Fruit fly (Drosophila melanogaster) S2 (cell line): ENCODE measurements around the gene CG42673.

ENCODE experiments used
- CG8478 ChIP-seq: fragments of >200 bp; optimal IDR thresholded peaks from 2 replicates; lab custom pipeline; 2018
- CTCF ChIP-seq, 2 experiments: fragments of >200 bp; optimal IDR thresholded peaks; 2 replicates each; lab custom pipeline; 2018

Gene CG42673

DNA sequence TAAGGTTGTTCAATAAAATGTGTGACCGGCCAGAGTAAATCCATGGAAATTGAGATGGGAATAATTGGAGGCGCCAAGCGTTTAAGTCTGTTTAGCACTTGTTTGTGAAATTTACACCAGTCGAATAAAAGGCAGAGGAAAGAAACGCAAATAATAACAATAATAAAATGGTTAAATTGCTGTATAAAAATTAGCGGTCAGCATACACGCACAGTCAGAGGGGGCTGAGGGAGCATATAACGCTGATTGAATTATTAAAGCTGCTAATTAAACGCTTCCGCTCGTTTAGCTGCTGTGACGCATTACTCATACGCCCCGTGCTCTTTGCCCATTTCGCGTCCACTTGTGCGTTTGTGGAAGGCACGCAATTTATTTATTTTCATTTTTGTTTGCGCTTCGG, 20.7 kb downstream of the CG42673 start:
- TF ChIP-seq CG8478 (no peak), CTCF (optimal IDR thresholded peaks at IDR 0.05; lab: Kevin White, UChicago) (no peak)

DNA sequence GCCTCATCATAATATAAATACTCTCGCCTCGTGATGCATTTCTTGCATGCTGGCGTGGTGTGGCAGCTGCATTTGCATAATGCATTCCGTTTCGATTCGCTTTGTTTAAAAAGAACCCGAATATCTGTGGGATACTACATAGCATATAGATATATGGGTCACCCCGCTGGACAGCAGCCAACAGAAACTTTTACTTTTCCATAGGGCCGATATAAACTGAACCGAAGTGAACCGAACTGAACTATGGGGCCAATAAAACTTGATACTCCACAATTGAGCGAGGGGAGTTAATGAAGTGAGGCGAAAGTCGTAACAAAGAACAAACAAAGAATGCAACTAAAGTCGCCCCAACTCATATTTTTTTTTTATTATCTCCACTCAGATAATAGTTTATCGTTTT, 22.2 kb downstream of the CG42673 start:
- TF ChIP-seq CTCF (optimal IDR thresholded peaks at IDR 0.05; lab: Kevin White, UChicago) = no peak
- TF ChIP-seq CG8478 = no peak

DNA sequence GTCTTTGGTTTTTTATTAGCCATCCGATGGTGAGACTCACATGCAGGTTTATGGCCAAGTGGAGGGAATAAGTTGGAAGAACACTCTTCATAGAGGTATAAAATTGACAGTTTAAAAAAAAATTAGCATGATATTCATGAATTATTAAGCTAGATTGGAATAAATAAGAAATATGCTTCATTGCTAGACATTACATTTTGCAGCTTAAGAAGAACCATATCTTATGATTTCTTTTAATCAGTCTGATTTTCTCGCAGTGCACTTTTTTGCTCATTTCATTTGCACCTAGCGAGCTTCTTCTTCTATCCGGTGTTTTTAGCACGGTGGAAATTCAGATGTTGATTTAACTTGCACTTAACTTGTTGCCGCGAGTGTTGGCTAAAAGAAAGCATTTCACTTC, 22.8 kb downstream of the CG42673 start:
- TF ChIP-seq CTCF (optimal IDR thresholded peaks at IDR 0.05; lab: Kevin White, UChicago) (no peak), CG8478 (no peak)

DNA sequence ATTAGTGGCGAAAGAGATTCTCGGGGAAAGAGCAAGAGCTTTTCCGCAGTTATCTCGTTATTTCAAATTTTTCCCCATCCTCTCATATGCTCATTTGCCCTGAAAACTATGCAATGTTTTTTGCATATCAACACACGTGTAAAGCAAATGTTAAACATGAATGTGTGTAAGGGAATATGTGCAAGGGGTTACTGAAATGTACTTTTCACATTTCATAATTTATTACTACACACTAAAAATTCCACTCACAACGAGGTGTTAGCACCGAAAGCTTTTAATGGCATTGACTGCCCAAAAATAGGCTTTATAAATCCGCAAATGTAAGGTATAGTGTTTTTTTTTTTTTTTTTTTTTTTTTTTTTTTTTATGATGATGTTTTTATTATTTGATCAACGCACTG, 24.6 kb downstream of the CG42673 start:
- no peak for TF ChIP-seq CG8478
- TF ChIP-seq CTCF (optimal IDR thresholded peaks at IDR 0.05; lab: Kevin White, UChicago) = no peak

DNA sequence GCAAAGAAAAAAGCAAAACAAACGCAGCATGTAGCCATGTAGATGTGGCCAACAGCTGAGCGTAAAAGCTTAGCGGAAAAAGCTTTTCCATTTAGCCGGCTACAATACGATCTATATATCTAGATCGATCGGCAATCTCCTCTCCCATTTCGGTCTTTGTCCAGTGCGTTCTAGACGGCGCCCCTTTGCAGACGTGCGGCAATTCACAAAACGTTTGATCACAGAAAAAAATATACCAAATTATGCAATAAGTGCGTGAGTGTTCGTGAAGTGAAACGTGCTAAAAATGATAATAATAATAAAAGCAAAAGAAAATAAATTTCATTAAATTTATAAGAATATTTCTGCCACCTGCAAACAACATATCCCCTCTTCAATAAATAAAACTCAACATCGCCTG, 36.4 kb downstream of the CG42673 start:
- no peak for TF ChIP-seq CTCF (optimal IDR thresholded peaks at IDR 0.05; lab: Kevin White, UChicago)
- TF ChIP-seq CG8478 = no peak

DNA sequence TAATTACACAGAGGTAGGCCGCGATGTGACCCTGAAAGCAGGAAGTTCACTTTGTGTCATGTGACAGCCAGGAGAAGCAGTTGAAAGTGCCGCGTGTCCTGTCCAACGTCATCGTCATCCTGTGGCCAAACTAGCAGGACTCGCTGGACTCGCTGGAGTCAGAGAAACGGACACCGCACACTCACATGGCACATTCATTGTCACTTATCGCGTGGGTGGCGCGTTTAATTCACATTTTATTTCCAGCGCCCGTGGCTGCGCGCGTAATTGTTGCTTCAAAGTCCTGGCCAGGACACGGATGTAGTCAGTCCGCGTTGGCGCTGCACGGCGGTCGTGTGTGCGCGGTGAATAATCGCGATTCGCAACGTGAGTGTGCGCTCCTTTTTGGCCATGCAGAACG, 50.4 kb downstream of the CG42673 start, which contains the start of gene Tmc:
Gene Tmc, plus strand, starts transcription at position 301 of the 400 bp plus-strand sequence.
- TF ChIP-seq CG8478 (no peak), CTCF (optimal IDR thresholded peaks at IDR 0.05; lab: Kevin White, UChicago) (no peak)

DNA sequence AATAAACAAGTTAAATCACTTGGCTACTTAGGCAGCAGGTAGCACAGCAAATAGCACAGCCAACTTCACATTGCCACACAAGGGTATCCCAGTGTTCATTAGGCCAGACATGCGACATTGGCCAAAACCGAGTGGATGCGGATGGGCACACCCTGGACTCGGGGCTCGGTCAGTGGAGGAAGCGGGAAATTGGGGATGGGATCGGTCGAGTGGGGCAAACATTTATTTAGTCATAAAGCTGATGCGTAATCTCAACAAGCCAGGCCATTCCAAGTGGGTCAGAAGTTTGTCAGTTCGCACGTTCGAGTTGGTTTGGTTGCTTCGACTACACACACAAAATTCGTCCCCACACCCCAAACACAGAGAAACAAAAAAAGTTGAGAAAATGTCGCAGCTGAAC, 51.7 kb downstream of the CG42673 start, which contains the start of gene CG3222:
Gene CG3222, plus strand, starts transcription at position 301 of the 400 bp plus-strand sequence.
- TF ChIP-seq CTCF (optimal IDR thresholded peaks at IDR 0.05; lab: Kevin White, UChicago) = no peak
- TF ChIP-seq CG8478 = no peak

DNA sequence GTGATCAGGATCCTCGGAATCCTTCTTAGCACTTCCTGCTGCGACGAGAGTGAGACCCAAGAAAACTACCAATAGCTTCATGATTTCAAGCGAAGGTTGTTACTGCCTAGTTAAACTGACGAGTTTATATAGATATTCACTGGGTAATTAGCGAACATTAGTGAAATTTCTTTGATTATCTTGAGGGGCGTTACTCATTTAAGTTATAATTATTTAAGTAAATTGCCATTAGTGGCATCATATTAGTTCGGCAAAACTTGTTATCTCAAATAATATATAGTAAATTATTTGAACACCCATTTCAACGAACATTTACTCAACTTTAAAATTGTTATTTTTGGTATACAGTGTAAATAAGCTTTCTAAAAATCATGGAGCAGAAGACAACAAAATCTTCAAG, 54.2 kb downstream of the CG42673 start, which contains the start of the genes CG3088 and CG3306:
Gene CG3088, minus strand, starts transcription at position 101 of the 400 bp plus-strand sequence.
Gene CG3306, plus strand, starts transcription at position 299 of the 400 bp plus-strand sequence.
- TF ChIP-seq CG8478 = no peak
- no peak for TF ChIP-seq CTCF (optimal IDR thresholded peaks at IDR 0.05; lab: Kevin White, UChicago)

DNA sequence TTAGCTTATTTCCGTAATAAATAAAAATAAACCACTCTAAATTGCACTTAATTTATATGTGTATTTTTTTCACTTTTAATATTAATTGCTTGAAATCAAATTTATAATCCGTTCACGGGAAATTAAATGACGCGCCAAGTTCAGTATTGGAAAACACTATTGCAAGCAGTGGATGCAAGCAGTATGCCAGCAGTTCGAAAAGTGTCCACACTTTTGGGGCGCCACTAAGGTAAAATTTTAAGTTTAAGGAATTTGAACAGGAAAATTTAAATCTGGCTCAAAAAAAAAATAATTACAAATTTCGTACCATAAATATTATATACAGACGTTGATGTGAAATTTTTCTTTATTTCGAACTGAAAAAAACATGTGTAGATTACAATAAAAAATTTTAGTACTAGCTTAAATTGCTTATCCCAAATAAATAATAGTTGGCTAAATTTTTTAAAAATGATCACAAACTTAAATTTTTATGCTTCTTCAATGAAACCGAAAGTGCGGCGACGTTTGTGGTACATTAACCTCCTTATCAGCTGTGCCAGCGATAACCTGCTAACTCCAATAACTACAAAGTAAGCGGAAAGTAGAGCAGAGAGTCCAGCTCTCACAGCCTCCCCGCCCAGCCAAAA, 67.1 kb downstream of the CG42673 start:
- TF ChIP-seq CTCF (optimal IDR thresholded peaks at IDR 0.05; lab: Kevin White, UChicago) (peak; percentile 82 to 96), CG8478 (no peak)

DNA sequence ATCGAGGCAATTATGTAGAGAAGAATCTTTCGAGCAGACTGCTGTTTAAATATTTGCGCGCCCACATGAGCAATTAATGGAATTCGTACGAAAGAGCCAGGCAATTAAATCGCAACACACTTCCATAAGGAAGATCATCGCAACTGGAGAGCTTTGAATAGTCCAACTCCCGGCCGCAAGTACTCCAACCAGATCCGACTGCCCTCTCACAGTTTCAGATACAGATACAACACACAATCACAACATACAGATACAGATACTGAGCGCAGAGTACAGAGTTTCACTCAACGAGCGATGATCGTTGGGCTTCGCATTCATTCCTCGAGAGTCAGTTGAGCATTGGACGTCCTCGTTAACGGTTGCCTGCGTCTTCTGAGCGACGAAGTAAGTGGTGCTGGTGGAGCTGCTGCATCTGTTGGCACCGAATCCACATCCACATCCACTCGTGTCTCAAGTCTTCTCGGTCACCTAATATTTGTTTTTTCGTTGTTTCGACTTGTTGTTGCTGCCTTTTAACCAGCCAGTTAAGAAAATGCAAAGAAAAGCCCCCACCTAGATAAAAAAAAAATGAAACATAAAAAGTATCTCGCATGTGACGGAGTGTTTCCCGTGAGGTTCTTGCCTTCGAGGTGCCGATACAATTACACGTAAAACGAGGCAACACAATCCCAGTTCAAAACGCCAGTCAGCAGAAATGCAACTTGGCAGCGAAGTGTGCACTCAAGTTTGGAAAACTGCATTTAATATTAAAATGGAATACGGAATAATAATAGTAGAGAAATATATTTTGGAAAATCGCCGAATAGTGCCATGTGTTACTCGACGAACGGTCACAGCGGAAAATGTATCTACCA, 67.8 kb downstream of the CG42673 start, which contains the start of gene LanB2:
Gene LanB2, plus strand, starts transcription at position 326 of the 854 bp plus-strand sequence.
- TF ChIP-seq CG8478 (no peak), CTCF (optimal IDR thresholded peaks at IDR 0.05; lab: Kevin White, UChicago) (peak in 1 of 2 experiments; percentile 14)

DNA sequence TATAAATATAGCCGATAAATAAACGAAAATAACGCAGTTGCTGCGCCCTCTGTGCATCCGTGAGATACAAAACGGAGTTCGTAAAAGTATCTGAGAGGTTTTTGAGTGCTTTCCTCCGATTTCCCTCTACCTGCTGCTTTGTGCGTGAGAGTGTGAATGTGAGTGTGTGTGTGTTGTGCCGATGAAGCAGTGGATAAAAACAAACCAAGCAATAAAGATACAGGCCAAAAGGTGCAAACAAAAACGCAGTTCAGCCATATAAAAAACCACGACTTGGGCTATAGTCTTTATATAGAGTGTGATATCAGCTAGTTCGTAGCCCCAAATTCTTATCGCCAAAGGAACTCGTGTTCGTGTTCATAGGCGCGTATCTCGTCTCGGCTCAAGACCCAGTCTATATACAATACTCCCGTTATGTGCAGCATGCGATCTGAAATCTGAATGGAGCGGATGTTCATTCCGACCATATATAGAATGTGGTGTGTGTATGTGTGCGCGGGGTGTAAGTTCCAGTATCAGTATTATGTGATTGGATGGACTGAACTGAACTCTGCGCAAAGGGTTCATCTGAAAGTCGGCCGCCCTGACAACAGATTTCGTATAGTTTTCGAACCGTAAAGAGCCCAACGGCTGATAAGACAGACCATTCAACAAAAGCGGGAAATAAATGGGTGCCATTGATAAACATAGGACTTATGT, 68.6 kb downstream of the CG42673 start:
- no peak for TF ChIP-seq CTCF (optimal IDR thresholded peaks at IDR 0.05; lab: Kevin White, UChicago)
- TF ChIP-seq CG8478 = no peak

DNA sequence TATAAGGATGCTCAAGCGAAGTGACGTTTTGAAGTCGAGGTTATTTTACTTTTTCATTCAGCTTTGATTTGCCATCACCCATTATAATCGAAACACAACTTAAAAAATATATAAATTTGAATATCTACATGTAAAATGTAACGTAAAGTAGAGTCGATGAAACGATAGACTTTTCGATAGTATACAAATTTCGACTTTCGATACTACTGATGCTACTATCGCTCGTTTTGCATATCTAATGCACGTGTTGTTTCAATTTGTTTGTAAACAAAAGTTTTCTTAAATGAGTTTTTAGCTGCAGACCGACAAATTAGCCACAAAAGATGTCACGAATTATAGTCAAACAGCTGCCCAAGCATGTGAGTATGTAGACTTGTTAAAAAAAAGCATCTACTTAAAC, 77.0 kb downstream of the CG42673 start, which contains the start of gene CG3335:
Gene CG3335, plus strand, starts transcription at position 224 of the 400 bp plus-strand sequence.
- TF ChIP-seq CG8478 (no peak), CTCF (optimal IDR thresholded peaks at IDR 0.05; lab: Kevin White, UChicago) (no peak)

DNA sequence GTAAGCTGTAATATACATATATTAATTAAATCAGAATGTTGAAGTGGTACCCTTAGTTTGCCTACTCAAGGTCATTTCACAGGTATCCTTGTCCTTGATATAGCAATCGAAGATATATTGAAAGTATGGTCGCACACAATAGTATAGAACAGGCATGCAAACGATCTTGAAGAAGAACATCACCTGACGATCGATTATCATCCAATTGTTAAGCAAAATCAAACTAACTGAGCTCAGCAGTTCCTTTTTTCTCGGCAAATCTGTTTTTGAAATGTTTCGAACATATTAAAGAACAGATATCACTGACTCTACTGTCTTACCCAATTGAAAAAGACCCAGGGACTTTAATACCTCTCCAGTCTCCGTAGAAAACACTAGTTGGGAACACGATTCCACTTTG, 81.4 kb downstream of the CG42673 start, which contains the start of gene Cyp40:
Gene Cyp40, plus strand, starts transcription at position 301 of the 400 bp plus-strand sequence.
- TF ChIP-seq CG8478 = no peak
- TF ChIP-seq CTCF (optimal IDR thresholded peaks at IDR 0.05; lab: Kevin White, UChicago) = no peak

DNA sequence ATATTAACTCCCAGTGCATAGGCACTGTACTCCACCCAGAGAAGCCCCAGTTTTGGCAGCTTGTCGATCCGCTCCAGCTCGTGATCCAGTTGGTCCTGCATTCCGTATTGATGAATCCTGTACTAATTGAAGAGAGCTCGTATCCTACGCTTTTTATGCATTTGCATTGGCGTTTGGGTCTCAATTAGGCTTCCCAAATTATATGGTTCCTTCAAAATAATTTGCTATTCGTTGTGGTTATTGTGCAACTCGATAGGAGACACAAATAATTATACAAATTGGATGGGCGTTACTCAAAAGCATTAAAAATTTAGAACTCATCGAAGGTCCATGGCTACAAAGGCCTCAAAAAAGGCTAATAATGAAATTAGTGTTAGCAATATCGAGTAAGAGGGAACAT, 82.1 kb downstream of the CG42673 start, which contains the start of gene Or67b:
Gene Or67b, minus strand, starts transcription at position 101 of the 400 bp plus-strand sequence.
- TF ChIP-seq CG8478 (no peak), CTCF (optimal IDR thresholded peaks at IDR 0.05; lab: Kevin White, UChicago) (no peak)

DNA sequence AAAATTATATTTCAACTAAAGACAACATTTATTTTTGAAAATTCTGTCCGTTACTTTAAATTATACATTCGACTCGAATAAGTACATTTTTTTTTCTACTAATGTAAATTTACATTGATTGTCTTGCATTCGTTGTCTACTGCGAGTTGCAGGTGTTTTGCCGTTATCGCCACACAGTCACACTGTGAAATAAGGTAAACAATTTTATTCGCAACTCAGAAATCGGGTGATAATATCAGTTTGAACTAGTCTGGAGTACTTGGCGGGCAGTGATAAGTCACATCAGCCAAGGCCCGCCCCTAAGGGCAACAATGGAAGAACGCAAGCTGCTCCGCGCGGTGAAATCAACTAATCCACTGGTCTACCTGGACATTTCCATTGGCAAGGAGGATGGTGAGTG, 82.9 kb downstream of the CG42673 start:
- TF ChIP-seq CG8478 (no peak), CTCF (optimal IDR thresholded peaks at IDR 0.05; lab: Kevin White, UChicago) (peak in 1 of 2 experiments; percentile 15)
